Fruit fly (Drosophila melanogaster) whole organism, prepupa: ENCODE data around the gene CG9254.
A peak's percentile ranks its signal among the peaks of the same experiment; 100 is the strongest.

Source experiments
- CG10631 ChIP-seq: fragments of 200-800 bp; sonication (Bioruptor generic); optimal IDR thresholded peaks from 2 replicates; lab custom pipeline; 2016; ENCODE audit warnings: missing biosample characterization, missing genetic modification characterization
- CG10669 ChIP-seq: fragments of 200-800 bp; sonication (Bioruptor generic); optimal IDR thresholded peaks from 3 replicates; lab custom pipeline; 2018; ENCODE audit warnings: missing biosample characterization, mild to moderate bottlenecking, missing genetic modification characterization, moderate library complexity
- CG11294 ChIP-seq: fragments of 200-800 bp; sonication (Bioruptor generic); IDR thresholded peaks from 2 replicates; pipeline ENCODE4 v1.3.6; 2022; ENCODE audit warnings: missing biosample characterization, missing genetic modification characterization
- CG11762 ChIP-seq: fragments of 200-800 bp; sonication (Bioruptor generic); optimal IDR thresholded peaks from 3 replicates; lab custom pipeline; 2016; ENCODE audit warnings: missing biosample characterization, missing genetic modification characterization; ENCODE audit not compliant: insufficient read depth
- CG11902 ChIP-seq: fragments of 200-800 bp; sonication (Bioruptor generic); optimal IDR thresholded peaks from 3 replicates; lab custom pipeline; 2016; ENCODE audit warnings: missing biosample characterization, missing genetic modification characterization
- CG15336 ChIP-seq: fragments of 200-800 bp; sonication (Bioruptor generic); IDR thresholded peaks from 2 replicates; pipeline ENCODE4 v1.3.6; 2022; ENCODE audit warnings: missing biosample characterization, missing genetic modification characterization
- CG1621 ChIP-seq: fragments of 200-800 bp; sonication (Bioruptor generic); optimal IDR thresholded peaks from 3 replicates; lab custom pipeline; 2018; ENCODE audit warnings: missing biosample characterization, mild to moderate bottlenecking, missing genetic modification characterization
- CG16779 ChIP-seq: fragments of 200-800 bp; sonication (Bioruptor generic); optimal IDR thresholded peaks from 3 replicates; lab custom pipeline; 2017; ENCODE audit warnings: missing biosample characterization, mild to moderate bottlenecking, missing genetic modification characterization
- CG3032 ChIP-seq: fragments of 200-800 bp; optimal IDR thresholded peaks from 2 replicates; lab custom pipeline; 2019; ENCODE audit warnings: missing biosample characterization, mild to moderate bottlenecking, missing genetic modification characterization, moderate library complexity
- CG34406 ChIP-seq: fragments of 200-800 bp; sonication (Bioruptor generic); optimal IDR thresholded peaks from 3 replicates; lab custom pipeline; 2016; ENCODE audit warnings: missing biosample characterization, missing genetic modification characterization
- CG3919 ChIP-seq: fragments of 200-800 bp; sonication (Bioruptor generic); optimal IDR thresholded peaks from 3 replicates; lab custom pipeline; 2016; ENCODE audit warnings: missing biosample characterization, missing genetic modification characterization
- CG6276 ChIP-seq: fragments of 200-800 bp; sonication (Bioruptor generic); optimal IDR thresholded peaks from 2 replicates; lab custom pipeline; 2017; ENCODE audit warnings: missing biosample characterization, mild to moderate bottlenecking, missing genetic modification characterization
- CG6792 ChIP-seq: fragments of 200-800 bp; sonication (Bioruptor generic); optimal IDR thresholded peaks from 3 replicates; lab custom pipeline; 2016; ENCODE audit warnings: missing biosample characterization, missing genetic modification characterization
- CG6808 ChIP-seq: fragments of 200-800 bp; sonication (Bioruptor generic); optimal IDR thresholded peaks from 3 replicates; lab custom pipeline; 2017; ENCODE audit warnings: missing biosample characterization, missing genetic modification characterization, mild to moderate bottlenecking, moderate library complexity, missing genetic modification reagents
- CG7368 ChIP-seq: fragments of 200-800 bp; sonication (Bioruptor generic); optimal IDR thresholded peaks from 3 replicates; lab custom pipeline; 2016; ENCODE audit warnings: missing biosample characterization, missing genetic modification characterization
- CG8119 ChIP-seq: fragments of 200-800 bp; sonication (Bioruptor generic); IDR thresholded peaks from 3 replicates; pipeline ENCODE4 v1.3.6; 2022; ENCODE audit warnings: missing biosample characterization, missing genetic modification characterization
- CG9139 ChIP-seq: fragments of 200-800 bp; sonication (Bioruptor generic); optimal IDR thresholded peaks from 3 replicates; lab custom pipeline; 2017; ENCODE audit warnings: missing biosample characterization, mild to moderate bottlenecking, missing genetic modification characterization
- Eip75B ChIP-seq: fragments of 200-800 bp; sonication (Bioruptor generic); optimal IDR thresholded peaks from 3 replicates; lab custom pipeline; 2016; ENCODE audit warnings: missing biosample characterization, missing genetic modification characterization
- Eip78C ChIP-seq: fragments of 200-800 bp; sonication (Bioruptor generic); peaks from one replicate; lab custom pipeline; 2016; ENCODE audit warnings: missing biosample characterization, missing genetic modification characterization
- Eip93F ChIP-seq: fragments of 200-800 bp; sonication (Bioruptor generic); optimal IDR thresholded peaks from 2 replicates; lab custom pipeline; 2016; ENCODE audit warnings: missing biosample characterization, mild to moderate bottlenecking, missing genetic modification characterization
- Ets21C ChIP-seq: fragments of 200-800 bp; sonication (Bioruptor generic); optimal IDR thresholded peaks from 3 replicates; lab custom pipeline; 2016; ENCODE audit warnings: missing biosample characterization, missing genetic modification characterization
- Ets96B ChIP-seq: fragments of 200-800 bp; optimal IDR thresholded peaks from 2 replicates; lab custom pipeline; 2019; ENCODE audit warnings: missing biosample characterization, mild to moderate bottlenecking, missing genetic modification characterization, moderate library complexity
- Gug ChIP-seq: fragments of 200-800 bp; sonication (Bioruptor generic); IDR thresholded peaks from 2 replicates; pipeline ENCODE4 v1.3.6; 2022; ENCODE audit warnings: missing biosample characterization, missing genetic modification characterization
- Hr38 ChIP-seq: sonication (Bioruptor generic); optimal IDR thresholded peaks from 2 replicates; lab custom pipeline; 2016; ENCODE audit warnings: missing biosample characterization, missing genetic modification characterization
- Hr39 ChIP-seq: fragments of 200-800 bp; sonication (Bioruptor generic); optimal IDR thresholded peaks from 2 replicates; lab custom pipeline; 2016; ENCODE audit warnings: missing biosample characterization, missing genetic modification characterization
- Hr4 ChIP-seq: fragments of 200-800 bp; sonication (Bioruptor generic); optimal IDR thresholded peaks from 3 replicates; lab custom pipeline; 2016; ENCODE audit warnings: missing biosample characterization, missing genetic modification characterization
- Lpt ChIP-seq: fragments of 200-800 bp; sonication (Bioruptor generic); optimal IDR thresholded peaks from 3 replicates; lab custom pipeline; 2016; ENCODE audit warnings: missing biosample characterization, missing genetic modification characterization
- Met ChIP-seq: fragments of 200-800 bp; sonication (Bioruptor generic); optimal IDR thresholded peaks from 3 replicates; lab custom pipeline; 2016; ENCODE audit warnings: missing biosample characterization, missing genetic modification characterization
- OdsH ChIP-seq: fragments of 200-800 bp; sonication (Bioruptor generic); optimal IDR thresholded peaks from 3 replicates; lab custom pipeline; 2016; ENCODE audit warnings: missing biosample characterization, missing genetic modification characterization
- Sox102F ChIP-seq: fragments of 200-800 bp; sonication (Bioruptor generic); optimal IDR thresholded peaks from 2 replicates; lab custom pipeline; 2016; ENCODE audit warnings: missing biosample characterization, mild to moderate bottlenecking, missing genetic modification characterization
- Sox15 ChIP-seq: fragments of 200-800 bp; sonication (Bioruptor generic); optimal IDR thresholded peaks from 3 replicates; lab custom pipeline; 2016; ENCODE audit warnings: missing biosample characterization, missing genetic modification characterization
- achi ChIP-seq: fragments of 200-800 bp; sonication (Bioruptor generic); optimal IDR thresholded peaks from 3 replicates; lab custom pipeline; 2016; ENCODE audit warnings: missing biosample characterization, missing genetic modification characterization
- acj6 ChIP-seq: fragments of 200-800 bp; sonication (Bioruptor generic); optimal IDR thresholded peaks from 3 replicates; lab custom pipeline; 2016; ENCODE audit warnings: missing biosample characterization, missing genetic modification characterization
- cyc ChIP-seq: fragments of 200-800 bp; sonication (Bioruptor generic); optimal IDR thresholded peaks from 3 replicates; lab custom pipeline; 2016; ENCODE audit warnings: missing biosample characterization, missing genetic modification characterization
- dac ChIP-seq: fragments of 200-800 bp; sonication (Bioruptor generic); optimal IDR thresholded peaks from 2 replicates; lab custom pipeline; 2017; ENCODE audit warnings: missing biosample characterization, mild to moderate bottlenecking, missing genetic modification characterization
- eg ChIP-seq: fragments of 200-800 bp; sonication (Bioruptor generic); IDR thresholded peaks from 3 replicates; pipeline ENCODE4 v1.3.6; 2022; ENCODE audit warnings: missing biosample characterization, missing genetic modification characterization
- esn ChIP-seq: fragments of 200-800 bp; sonication (Bioruptor generic); optimal IDR thresholded peaks from 2 replicates; lab custom pipeline; 2016; ENCODE audit warnings: missing biosample characterization, mild to moderate bottlenecking, missing genetic modification characterization, moderate library complexity
- fd85E ChIP-seq: fragments of 200-800 bp; sonication (Bioruptor generic); optimal IDR thresholded peaks from 3 replicates; lab custom pipeline; 2016; ENCODE audit warnings: missing biosample characterization, missing genetic modification characterization
- fkh ChIP-seq: fragments of 200-800 bp; sonication (Bioruptor generic); optimal IDR thresholded peaks from 3 replicates; lab custom pipeline; 2017; ENCODE audit warnings: missing biosample characterization, mild to moderate bottlenecking, missing genetic modification characterization, moderate library complexity
- lz ChIP-seq: fragments of 200-800 bp; sonication (Bioruptor generic); optimal IDR thresholded peaks from 3 replicates; lab custom pipeline; 2016; ENCODE audit warnings: missing biosample characterization, missing genetic modification characterization
- net ChIP-seq: fragments of 200-800 bp; sonication (Bioruptor generic); optimal IDR thresholded peaks from 3 replicates; lab custom pipeline; 2016; ENCODE audit warnings: missing biosample characterization, missing genetic modification characterization
- pdm3 ChIP-seq: fragments of 200-800 bp; sonication (Bioruptor generic); optimal IDR thresholded peaks from 3 replicates; lab custom pipeline; 2016; ENCODE audit warnings: missing biosample characterization, missing genetic modification characterization
- salr ChIP-seq, 2 experiments: fragments of 200-800 bp; sonication (Bioruptor generic); optimal IDR thresholded peaks; 3 replicates each; lab custom pipeline; 2016 to 2018; ENCODE audit warnings: missing biosample characterization in 2 of 2, missing genetic modification characterization in 2 of 2, mild to moderate bottlenecking in 1 of 2
- spab ChIP-seq: fragments of 200-800 bp; sonication (Bioruptor generic); optimal IDR thresholded peaks from 2 replicates; lab custom pipeline; 2017; ENCODE audit warnings: missing biosample characterization, mild to moderate bottlenecking, missing genetic modification characterization, missing genetic modification reagents
- ss ChIP-seq, 2 experiments: fragments of 200-800 bp; sonication (Bioruptor generic); optimal IDR thresholded peaks; 2 replicates in 1 of 2; 3 replicates in 1 of 2; lab custom pipeline; 2017 to 2018; ENCODE audit warnings: mild to moderate bottlenecking in 2 of 2, missing biosample characterization in 2 of 2, missing genetic modification characterization in 2 of 2, moderate library complexity in 1 of 2
- svp ChIP-seq: fragments of 200-800 bp; sonication (Bioruptor generic); peaks from one replicate; lab custom pipeline; 2016; ENCODE audit warnings: missing biosample characterization, missing genetic modification characterization
- topi ChIP-seq: fragments of 200-800 bp; sonication (Bioruptor generic); optimal IDR thresholded peaks from 3 replicates; lab custom pipeline; 2016; ENCODE audit warnings: missing biosample characterization, missing genetic modification characterization
- vri ChIP-seq: fragments of 200-800 bp; sonication (Bioruptor generic); optimal IDR thresholded peaks from 3 replicates; lab custom pipeline; 2016; ENCODE audit warnings: missing biosample characterization, mild to moderate bottlenecking, missing genetic modification characterization

Gene CG9254

DNA sequence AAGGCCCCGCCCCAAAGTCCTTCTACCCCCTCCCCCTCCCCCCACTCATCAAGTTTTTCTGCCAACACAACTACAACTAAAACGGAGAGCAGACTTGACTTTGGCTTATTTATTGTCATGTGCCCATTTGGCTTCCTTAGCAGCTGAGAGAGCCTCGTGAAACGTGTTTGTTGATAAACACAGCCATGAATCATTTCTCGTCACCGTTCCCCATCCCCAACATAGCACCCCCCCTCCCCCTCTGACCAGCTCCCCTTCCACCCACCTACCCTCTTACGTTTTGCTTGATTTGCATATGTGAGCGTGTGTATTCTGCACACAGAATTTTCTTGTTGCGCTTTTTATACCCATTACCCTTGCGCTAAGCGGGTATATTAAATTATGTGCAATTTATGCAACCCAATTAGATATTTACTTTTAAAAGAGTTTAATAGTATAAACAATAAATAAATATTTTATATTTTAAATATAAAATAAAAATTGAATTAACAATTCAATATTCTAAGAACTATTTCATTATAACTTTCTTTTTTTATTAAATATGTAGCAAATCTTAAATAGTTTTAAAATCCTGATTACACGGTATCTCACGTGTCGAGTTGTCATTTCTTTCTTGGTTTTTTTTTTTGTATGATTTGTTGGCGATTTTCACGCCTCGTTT, 25.1 kb downstream of the CG9254 start (continued):
- TF ChIP-seq CG6276 (GFP tag; lab: Kevin White, UChicago) = peak; percentile 61
- peak; percentile 27 to 63 for TF ChIP-seq salr (GFP tag; optimal IDR thresholded peaks at IDR 0.05; lab: Kevin White, UChicago)
- TF ChIP-seq CG11762 (GFP tag; lab: Kevin White, UChicago) = no peak
- TF ChIP-seq Hr38 = no peak
- TF ChIP-seq Hr4 (GFP tag; lab: Kevin White, UChicago) = peak; percentile 41
- no peak for TF ChIP-seq dac (GFP tag; lab: Kevin White, UChicago)
- peak; percentile 34; the same call in 2 of the 3 replicates for TF ChIP-seq eg
- TF ChIP-seq Sox102F (GFP tag; lab: Kevin White, UChicago) = peak; percentile 26
- peak; percentile 44 for TF ChIP-seq Eip75B (GFP tag; lab: Kevin White, UChicago)
- no peak for TF ChIP-seq vri
- peak; percentile 65 for TF ChIP-seq Ets96B (tag; lab: Kevin White, UChicago)
- TF ChIP-seq CG1621 (tag; lab: Kevin White, UChicago) = no peak
- peak; percentile 43 for TF ChIP-seq CG10669 (GFP tag; lab: Kevin White, UChicago)
- no peak for TF ChIP-seq fd85E (GFP tag; lab: Kevin White, UChicago)
- TF ChIP-seq CG3032 (tag; lab: Kevin White, UChicago) = peak; percentile 70
- no peak for TF ChIP-seq lz (GFP tag; lab: Kevin White, UChicago)
- TF ChIP-seq CG34406 = peak; percentile 60
- TF ChIP-seq CG11294 (GFP tag; lab: Robert Waterston, UW) = no peak
- TF ChIP-seq svp (GFP tag; lab: Kevin White, UChicago) = peak; percentile 76
- TF ChIP-seq Met (GFP tag; lab: Kevin White, UChicago) = peak; percentile 21
- TF ChIP-seq Eip93F = no peak
- peak; percentile 78 for TF ChIP-seq Eip78C (GFP tag; lab: Kevin White, UChicago)
- peak; percentile 32 for TF ChIP-seq CG3919
- TF ChIP-seq acj6 = peak; percentile 43
- TF ChIP-seq ss (GFP tag; optimal IDR thresholded peaks at IDR 0.05; lab: Kevin White, UChicago) = peak; percentile 49 to 53
- TF ChIP-seq CG6808 (GFP tag; lab: Kevin White, UChicago) = peak; percentile 37
- TF ChIP-seq achi (GFP tag; lab: Kevin White, UChicago) = peak; percentile 63
- no peak for TF ChIP-seq CG11902 (GFP tag; lab: Kevin White, UChicago)
- TF ChIP-seq OdsH (GFP tag; lab: Kevin White, UChicago) = peak; percentile 53

- TF ChIP-seq Eip75B (GFP tag; lab: Kevin White, UChicago) (peak; percentile 88), achi (GFP tag; lab: Kevin White, UChicago) (peak; percentile 94), Eip78C (GFP tag; lab: Kevin White, UChicago) (peak; percentile 99), CG8119 (GFP tag; lab: Robert Waterston, UW) (peak; percentile 94), eg (peak; percentile 85), CG6276 (GFP tag; lab: Kevin White, UChicago) (peak; percentile 89), CG7368 (GFP tag; lab: Kevin White, UChicago) (peak; percentile 83), pdm3 (GFP tag; lab: Kevin White, UChicago) (peak; percentile 92), Hr4 (GFP tag; lab: Kevin White, UChicago) (peak; percentile 91), Ets21C (GFP tag; lab: Kevin White, UChicago) (peak; percentile 85), esn (peak; percentile 97), CG11762 (GFP tag; lab: Kevin White, UChicago) (peak; percentile 91), CG15336 (GFP tag; lab: Robert Waterston, UW) (peak; percentile 90), svp (GFP tag; lab: Kevin White, UChicago) (peak; percentile 94), topi (GFP tag; lab: Kevin White, UChicago) (peak; percentile 95), Hr39 (GFP tag; lab: Kevin White, UChicago) (peak; percentile 89), CG9139 (peak; percentile 71), spab (GFP tag; lab: Kevin White, UChicago) (peak; percentile 86), cyc (GFP tag; lab: Kevin White, UChicago) (peak; percentile 89), Lpt (GFP tag; lab: Kevin White, UChicago) (peak; percentile 90), CG6792 (GFP tag; lab: Kevin White, UChicago) (peak; percentile 91), CG10631 (peak; percentile 86), CG11294 (GFP tag; lab: Robert Waterston, UW) (peak; percentile 57), dac (GFP tag; lab: Kevin White, UChicago) (peak; percentile 79), CG16779 (tag; lab: Kevin White, UChicago) (peak; percentile 85), Sox15 (peak; percentile 77), vri (peak; percentile 85), Gug (GFP tag; lab: Robert Waterston, UW) (peak; percentile 75), Hr38 (no peak), net (GFP tag; lab: Kevin White, UChicago) (peak; percentile 91), Eip93F (peak; percentile 93), fd85E (GFP tag; lab: Kevin White, UChicago) (peak; percentile 58), fkh (GFP tag; lab: Kevin White, UChicago) (no peak)
Observed at dm6 chr2L:13570982-13571426, 26.0 kb downstream of the CG9254 start.
